Fruit fly (Drosophila melanogaster) whole organism, adult: ENCODE data around the gene MKP-4.

Source experiments
- CG11617 ChIP-seq: fragments of 200-800 bp; sonication (Bioruptor generic); optimal IDR thresholded peaks from 2 replicates; lab custom pipeline; 2017; ENCODE audit warnings: mild to moderate bottlenecking, missing biosample characterization, missing genetic modification reagents, missing genetic modification characterization
- CG14711 ChIP-seq: fragments of 200-800 bp; sonication (Bioruptor generic); optimal IDR thresholded peaks from 2 replicates; lab custom pipeline; 2018; ENCODE audit warnings: missing biosample characterization, mild to moderate bottlenecking, missing genetic modification characterization, moderate library complexity
- CG1620 ChIP-seq: fragments of 200-800 bp; sonication (Bioruptor generic); optimal IDR thresholded peaks from 2 replicates; lab custom pipeline; 2016; ENCODE audit warnings: missing biosample characterization, missing genetic modification characterization
- CG33017 ChIP-seq: fragments of 200-800 bp; sonication (Bioruptor generic); optimal IDR thresholded peaks from 2 replicates; lab custom pipeline; 2018; ENCODE audit warnings: missing biosample characterization, mild to moderate bottlenecking, missing genetic modification characterization, moderate library complexity
- CG5204 ChIP-seq: fragments of 200-800 bp; sonication (Bioruptor generic); optimal IDR thresholded peaks from 2 replicates; lab custom pipeline; 2016; ENCODE audit warnings: missing biosample characterization, missing genetic modification characterization
- CG7045 ChIP-seq: fragments of 200-800 bp; sonication (Bioruptor generic); optimal IDR thresholded peaks from 2 replicates; lab custom pipeline; 2017; ENCODE audit warnings: missing biosample characterization, mild to moderate bottlenecking, missing genetic modification characterization
- Clk ChIP-seq: fragments of 200-800 bp; sonication (Bioruptor generic); optimal IDR thresholded peaks from 2 replicates; lab custom pipeline; 2017; ENCODE audit warnings: missing biosample characterization, missing genetic modification characterization
- Crg-1 ChIP-seq: fragments of 200-800 bp; sonication (Bioruptor generic); optimal IDR thresholded peaks from 2 replicates; lab custom pipeline; 2016; ENCODE audit warnings: missing biosample characterization, missing genetic modification characterization
- Hr96 ChIP-seq: fragments of 200-800 bp; sonication (Bioruptor generic); optimal IDR thresholded peaks from 2 replicates; lab custom pipeline; 2016; ENCODE audit warnings: missing biosample characterization, missing genetic modification characterization
- cic ChIP-seq: fragments of 200-800 bp; sonication (Bioruptor generic); optimal IDR thresholded peaks from 2 replicates; lab custom pipeline; 2017; ENCODE audit warnings: missing biosample characterization, mild to moderate bottlenecking, missing genetic modification characterization, moderate library complexity
- kay ChIP-seq: fragments of 200-800 bp; sonication (Bioruptor generic); peaks from one replicate; lab custom pipeline; 2016; ENCODE audit warnings: missing biosample characterization, missing genetic modification characterization, borderline replicate concordance
- tj ChIP-seq: fragments of 200-800 bp; sonication (Bioruptor generic); optimal IDR thresholded peaks from 3 replicates; lab custom pipeline; 2017; ENCODE audit warnings: missing biosample characterization, mild to moderate bottlenecking, missing genetic modification characterization, moderate library complexity
- toe ChIP-seq: fragments of 200-800 bp; sonication (Bioruptor generic); optimal IDR thresholded peaks from 2 replicates; lab custom pipeline; 2016; ENCODE audit warnings: missing biosample characterization, missing genetic modification characterization

DNA sequence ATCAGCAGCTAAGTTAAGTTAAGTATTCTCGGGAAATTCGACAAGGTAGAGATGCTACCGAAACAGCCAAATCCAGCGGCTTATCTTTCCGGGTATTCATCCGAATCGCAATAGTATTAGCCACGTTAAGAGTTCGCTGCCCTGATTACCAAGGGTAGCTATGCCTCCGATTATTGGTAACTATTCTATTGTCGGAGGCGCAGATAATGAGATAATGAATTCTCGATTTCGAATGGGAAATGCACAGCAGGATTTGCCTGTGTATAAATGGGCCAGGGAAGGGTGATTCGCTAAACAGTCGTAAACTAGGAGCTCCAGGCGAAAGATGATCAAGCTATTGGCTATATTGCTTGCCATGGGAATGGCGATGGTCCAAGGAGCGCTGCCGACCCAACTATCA, 39.6 kb upstream of the MKP-4 start, which contains the start of gene CG14204:
- TF ChIP-seq Clk (GFP tag; lab: Kevin White, UChicago) (no peak), CG7045 (GFP tag; lab: Kevin White, UChicago) (no peak), kay (GFP tag; lab: Kevin White, UChicago) (no peak), Hr96 (GFP tag; lab: Kevin White, UChicago) (no peak), CG1620 (GFP tag; lab: Kevin White, UChicago) (no peak), cic (GFP tag; lab: Kevin White, UChicago) (no peak), CG11617 (GFP tag; lab: Kevin White, UChicago) (no peak), tj (no peak), CG33017 (tag; lab: Kevin White, UChicago) (no peak), CG5204 (GFP tag; lab: Kevin White, UChicago) (no peak), Crg-1 (GFP tag; lab: Kevin White, UChicago) (no peak), CG14711 (tag; lab: Kevin White, UChicago) (no peak), toe (GFP tag; lab: Kevin White, UChicago) (no peak)
